Worm (Caenorhabditis elegans): Measurements from ENCODE around the gene C30A5.16.

- no peak for TF ChIP-seq spr-3 (GFP tag; optimal IDR thresholded peaks at IDR 0.05)
- TF ChIP-seq unc-39 (tag; optimal IDR thresholded peaks at IDR 0.05) = no peak
- TF ChIP-seq daf-19 (GFP tag; conservative IDR thresholded peaks at IDR 0.05) = no peak
- TF ChIP-seq gei-8 (GFP tag; optimal IDR thresholded peaks at IDR 0.05) = no peak
- TF ChIP-seq ces-1 (GFP tag; optimal IDR thresholded peaks at IDR 0.05) = no peak
- peak in 1 of 2 experiments; percentile 95 for TF ChIP-seq unc-62 (GFP tag; optimal IDR thresholded peaks at IDR 0.05 in 1 of 2)
- TF ChIP-seq unc-62 (tag; optimal IDR thresholded peaks at IDR 0.05) = no peak
- no peak for TF ChIP-seq vab-7 (GFP tag; IDR thresholded peaks at IDR 0.05)
- no peak for TF ChIP-seq nhr-25 (tag; optimal IDR thresholded peaks at IDR 0.05; ENCODE audit: borderline replicate concordance, insufficient read depth)
- TF ChIP-seq lin-15B (tag; optimal IDR thresholded peaks at IDR 0.05) = no peak
- TF ChIP-seq fos-1 (tag; optimal IDR thresholded peaks at IDR 0.05) = no peak
- TF ChIP-seq unc-130 (GFP tag; optimal IDR thresholded peaks at IDR 0.05) = no peak
- no peak for TF ChIP-seq tag-97 (GFP tag; IDR thresholded peaks at IDR 0.05)
- TF ChIP-seq lin-29 (GFP tag; IDR thresholded peaks at IDR 0.05) = no peak
Observed at ce11 chrIII:8185130-8185529, 32.9 kb upstream of the C30A5.16 start.
